Worm (Caenorhabditis elegans): ENCODE measurements around the gene F46B6.12.

Gene F46B6.12

ce11 chrV:9750308-9750707 is 25.3 kb downstream of the F46B6.12 start, which contains the start of gene F58E6.4:
Gene F58E6.4 (minus strand): TSS chrV:9750408.
- no peak for TF ChIP-seq Y105C5A.15 (GFP tag; IDR thresholded peaks at IDR 0.05)
- TF ChIP-seq nhr-237 (tag; optimal IDR thresholded peaks at IDR 0.05): no peak
- TF ChIP-seq unc-130 (GFP tag; optimal IDR thresholded peaks at IDR 0.05): no peak
- TF ChIP-seq hif-1 (tag; optimal IDR thresholded peaks at IDR 0.05): no peak
- TF ChIP-seq aly-2 (tag; optimal IDR thresholded peaks at IDR 0.05): no peak
- TF ChIP-seq nhr-48 (tag; optimal IDR thresholded peaks at IDR 0.05): no peak
- TF ChIP-seq hmg-1.1 (GFP tag; IDR thresholded peaks at IDR 0.05): no peak
- TF ChIP-seq nhr-10 (tag; optimal IDR thresholded peaks at IDR 0.05): no peak
- no peak for TF ChIP-seq jun-1 (tag; optimal IDR thresholded peaks at IDR 0.05)
- TF ChIP-seq tra-1 (GFP tag; IDR thresholded peaks at IDR 0.05): no peak
- no peak for TF ChIP-seq duxl-1 (tag; optimal IDR thresholded peaks at IDR 0.05; ENCODE audit: poor library complexity)
- TF ChIP-seq lin-1 (GFP tag; IDR thresholded peaks at IDR 0.05): no peak
- TF ChIP-seq lim-7 (GFP tag; IDR thresholded peaks at IDR 0.05): no peak
- no peak for TF ChIP-seq daf-8 (GFP tag; IDR thresholded peaks at IDR 0.05)
- TF ChIP-seq zag-1 (tag; optimal IDR thresholded peaks at IDR 0.05): no peak
- no peak for TF ChIP-seq lin-39 (tag; optimal IDR thresholded peaks at IDR 0.05)
- TF ChIP-seq daf-19 (GFP tag; conservative IDR thresholded peaks at IDR 0.05): no peak

- TF ChIP-seq zag-1 (tag; optimal IDR thresholded peaks at IDR 0.05) (no peak), snpc-4 (tag; optimal IDR thresholded peaks at IDR 0.05) (no peak), spr-1 (tag; optimal IDR thresholded peaks at IDR 0.05) (no peak), mxl-2 (GFP tag; conservative IDR thresholded peaks at IDR 0.05) (no peak), sdz-12 (GFP tag; optimal IDR thresholded peaks at IDR 0.05) (no peak), zfp-3 (GFP tag; conservative IDR thresholded peaks at IDR 0.05) (no peak), Y105C5A.15 (GFP tag; IDR thresholded peaks at IDR 0.05) (no peak), hlh-11 (tag; optimal IDR thresholded peaks at IDR 0.05) (no peak), nhr-77 (tag; optimal IDR thresholded peaks at IDR 0.05) (no peak), dmd-9 (GFP tag; IDR thresholded peaks at IDR 0.05) (no peak), lin-1 (GFP tag; IDR thresholded peaks at IDR 0.05) (no peak), nhr-76 (tag; optimal IDR thresholded peaks at IDR 0.05) (no peak), ceh-20 (GFP tag; IDR thresholded peaks at IDR 0.05) (no peak), pqm-1 (tag; optimal IDR thresholded peaks at IDR 0.05) (no peak), tra-1 (GFP tag; IDR thresholded peaks at IDR 0.05) (no peak), madf-9 (GFP tag; conservative IDR thresholded peaks at IDR 0.05) (no peak), aha-1 (tag) (no peak), mdl-1 (tag; optimal IDR thresholded peaks at IDR 0.05) (no peak)
Measured at ce11 chrV:9744934-9745333, 30.7 kb downstream of the F46B6.12 start, which contains the start of gene F58E6.13. Gene F58E6.13 (plus strand): TSS chrV:9745234.

ce11 chrV:9740858-9741257 is 34.8 kb downstream of the F46B6.12 start, which contains the start of gene sta-2:
Gene sta-2 (plus strand): TSS chrV:9741206.
- TF ChIP-seq R02D3.7 (tag; optimal IDR thresholded peaks at IDR 0.05): no peak
- TF ChIP-seq daf-19 (GFP tag; conservative IDR thresholded peaks at IDR 0.05): no peak
- no peak for TF ChIP-seq Y75B8A.6 (GFP tag; IDR thresholded peaks at IDR 0.05)
- no peak for TF ChIP-seq fkh-10 (GFP tag; optimal IDR thresholded peaks at IDR 0.05)
- TF ChIP-seq php-3 (GFP tag; IDR thresholded peaks at IDR 0.05): no peak
- no peak for TF ChIP-seq nhr-42 (GFP tag; IDR thresholded peaks at IDR 0.05)
- TF ChIP-seq ceh-20 (GFP tag; IDR thresholded peaks at IDR 0.05): no peak
- no peak for TF ChIP-seq madf-9 (GFP tag; conservative IDR thresholded peaks at IDR 0.05)
- no peak for TF ChIP-seq sdz-12 (GFP tag; optimal IDR thresholded peaks at IDR 0.05)
- TF ChIP-seq unc-62 (GFP tag; optimal IDR thresholded peaks at IDR 0.05 in 1 of 2): peak in 1 of 2 experiments; percentile 64
- no peak for TF ChIP-seq unc-62 (tag; optimal IDR thresholded peaks at IDR 0.05)
- no peak for TF ChIP-seq daf-8 (GFP tag; IDR thresholded peaks at IDR 0.05)
- no peak for TF ChIP-seq snpc-1.2 (GFP tag; IDR thresholded peaks at IDR 0.05)
- no peak for TF ChIP-seq F37D6.2 (tag; optimal IDR thresholded peaks at IDR 0.05)
- TF ChIP-seq mdl-1 (tag; optimal IDR thresholded peaks at IDR 0.05): peak in 1 of 2 experiments; percentile 26
- no peak for TF ChIP-seq lin-29 (GFP tag; IDR thresholded peaks at IDR 0.05)
- TF ChIP-seq D1046.2 (GFP tag; IDR thresholded peaks at IDR 0.05): no peak
- no peak for TF ChIP-seq nhr-102 (tag; optimal IDR thresholded peaks at IDR 0.05)
- TF ChIP-seq tra-1 (GFP tag; IDR thresholded peaks at IDR 0.05): no peak
- peak; percentile 5 for TF ChIP-seq mxl-3 (GFP tag; optimal IDR thresholded peaks at IDR 0.05)
- TF ChIP-seq nhr-28 (tag; optimal IDR thresholded peaks at IDR 0.05): peak; percentile 50
- peak; percentile 31 for TF ChIP-seq nhr-25 (tag; optimal IDR thresholded peaks at IDR 0.05; ENCODE audit: borderline replicate concordance, insufficient read depth)
- TF ChIP-seq ama-1 (optimal IDR thresholded peaks at IDR 0.05): no peak
- no peak for TF ChIP-seq tag-97 (GFP tag; IDR thresholded peaks at IDR 0.05)
- no peak for TF ChIP-seq ceh-32 (tag; optimal IDR thresholded peaks at IDR 0.05; ENCODE audit: poor library complexity)
- TF ChIP-seq lin-39 (tag; optimal IDR thresholded peaks at IDR 0.05): no peak
